Worm (Caenorhabditis elegans): ENCODE measurements around the gene ceh-81.

ceh-81 gene

ce11 chrII:1744183-1744582, 14.0 kb downstream of the ceh-81 start, which contains the start of gene clec-19:
Gene clec-19, plus strand, starts transcription at chrII:1744483.
- TF ChIP-seq nhr-90 (tag; optimal IDR thresholded peaks at IDR 0.05; ENCODE audit: poor library complexity): no peak
- TF ChIP-seq hlh-4 (tag; optimal IDR thresholded peaks at IDR 0.05): no peak
- TF ChIP-seq C34B4.2 (tag; optimal IDR thresholded peaks at IDR 0.05): no peak
- no peak for TF ChIP-seq pqm-1 (tag; optimal IDR thresholded peaks at IDR 0.05)
- TF ChIP-seq jun-1 (tag; optimal IDR thresholded peaks at IDR 0.05): no peak
- TF ChIP-seq lsy-2 (tag; optimal IDR thresholded peaks at IDR 0.05): no peak
- TF ChIP-seq sup-37 (GFP tag; optimal IDR thresholded peaks at IDR 0.05): no peak
- no peak for TF ChIP-seq hlh-17 (GFP tag; optimal IDR thresholded peaks at IDR 0.05; ENCODE audit: borderline replicate concordance)
- no peak for TF ChIP-seq vab-15 (tag; optimal IDR thresholded peaks at IDR 0.05)
- TF ChIP-seq elt-2 (tag; optimal IDR thresholded peaks at IDR 0.05): no peak
- no peak for TF ChIP-seq lin-13 (GFP tag; optimal IDR thresholded peaks at IDR 0.05)
- TF ChIP-seq nhr-11 (tag; optimal IDR thresholded peaks at IDR 0.05): no peak
- TF ChIP-seq nhr-76 (tag; optimal IDR thresholded peaks at IDR 0.05): no peak
- no peak for TF ChIP-seq efl-3 (GFP tag; optimal IDR thresholded peaks at IDR 0.05)
- no peak for TF ChIP-seq pax-3 (tag; optimal IDR thresholded peaks at IDR 0.05)
- TF ChIP-seq nhr-85 (tag): no peak
- no peak for TF ChIP-seq dpl-1 (GFP tag; optimal IDR thresholded peaks at IDR 0.05)

ce11 chrII:1750413-1750812, 20.2 kb downstream of the ceh-81 start, which contains the start of the genes F36H5.13 and F36H5.8:
Gene F36H5.13, minus strand, starts transcription at chrII:1750513.
Gene F36H5.8, minus strand, starts transcription at chrII:1750686.
- TF ChIP-seq egl-13 (tag; optimal IDR thresholded peaks at IDR 0.05): no peak
- TF ChIP-seq mef-2 (tag; optimal IDR thresholded peaks at IDR 0.05): no peak
- no peak for TF ChIP-seq mdl-1 (tag; optimal IDR thresholded peaks at IDR 0.05)
- TF ChIP-seq nhr-20 (tag; optimal IDR thresholded peaks at IDR 0.05): no peak
- TF ChIP-seq lin-13 (GFP tag; optimal IDR thresholded peaks at IDR 0.05): no peak
- TF ChIP-seq hlh-17 (GFP tag; optimal IDR thresholded peaks at IDR 0.05; ENCODE audit: borderline replicate concordance): no peak
- TF ChIP-seq nhr-28 (tag; optimal IDR thresholded peaks at IDR 0.05): no peak
- no peak for TF ChIP-seq lin-35 (GFP tag; optimal IDR thresholded peaks at IDR 0.05)

ce11 chrII:1752990-1753389, 22.8 kb downstream of the ceh-81 start, which contains the start of gene F36H5.9:
Gene F36H5.9, minus strand, starts transcription at chrII:1753090.
- TF ChIP-seq lsy-2 (tag; optimal IDR thresholded peaks at IDR 0.05) (no peak), aly-2 (tag; optimal IDR thresholded peaks at IDR 0.05) (no peak), unc-130 (tag; optimal IDR thresholded peaks at IDR 0.05) (no peak), mep-1 (tag; optimal IDR thresholded peaks at IDR 0.05) (no peak), sox-4 (tag; optimal IDR thresholded peaks at IDR 0.05) (no peak), nhr-237 (tag; optimal IDR thresholded peaks at IDR 0.05) (no peak)

ce11 chrII:1756072-1756471, 25.9 kb downstream of the ceh-81 start, which contains the start of gene F36H5.17:
Gene F36H5.17, minus strand, starts transcription at chrII:1756172.
- TF ChIP-seq lin-39 (tag; optimal IDR thresholded peaks at IDR 0.05) (no peak), tbx-2 (tag; optimal IDR thresholded peaks at IDR 0.05) (no peak), fkh-10 (GFP tag; optimal IDR thresholded peaks at IDR 0.05) (no peak), hlh-17 (GFP tag; optimal IDR thresholded peaks at IDR 0.05; ENCODE audit: borderline replicate concordance) (no peak), unc-62 (GFP tag; optimal IDR thresholded peaks at IDR 0.05) (no peak), efl-3 (GFP tag; optimal IDR thresholded peaks at IDR 0.05) (no peak), nhr-19 (GFP tag; conservative IDR thresholded peaks at IDR 0.05) (no peak), fos-1 (tag; optimal IDR thresholded peaks at IDR 0.05) (no peak), lin-35 (GFP tag; optimal IDR thresholded peaks at IDR 0.05) (no peak), jun-1 (tag; optimal IDR thresholded peaks at IDR 0.05) (no peak), alr-1 (tag; optimal IDR thresholded peaks at IDR 0.05; ENCODE audit: borderline replicate concordance) (no peak), unc-86 (tag; optimal IDR thresholded peaks at IDR 0.05) (no peak), nhr-237 (tag; optimal IDR thresholded peaks at IDR 0.05) (no peak), snpc-4 (tag; optimal IDR thresholded peaks at IDR 0.05) (no peak)

Data from whole organism, L1 larva.